Worm (Caenorhabditis elegans): Measurements from ENCODE around the gene T25B9.6.
A peak's percentile ranks its signal among the peaks of the same experiment; 100 is the strongest.

T25B9.6 gene

DNA sequence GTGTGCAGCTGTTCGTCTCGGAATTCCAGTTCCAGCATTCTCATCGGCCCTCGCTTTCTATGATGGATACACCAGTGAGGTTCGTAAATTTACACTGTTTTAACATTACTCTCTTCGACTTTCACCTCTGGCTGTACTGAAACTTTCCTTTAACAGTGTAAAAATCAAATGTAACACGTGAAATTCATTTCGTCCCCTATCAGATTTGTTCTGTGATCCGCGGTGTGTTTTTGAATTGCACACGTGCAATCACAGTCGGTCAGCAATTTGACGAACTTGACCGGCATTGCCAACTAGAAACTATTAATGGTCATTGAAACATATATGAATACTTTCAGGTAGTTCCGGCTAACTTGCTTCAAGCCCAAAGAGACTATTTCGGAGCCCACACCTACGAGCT, 19.1 kb downstream of the T25B9.6 start:
- TF ChIP-seq gei-17 (GFP tag; optimal IDR thresholded peaks at IDR 0.05), result no peak
- TF ChIP-seq F33H1.4 (GFP tag; IDR thresholded peaks at IDR 0.05), result no peak
- peak; percentile 10; the same call in 1 of the 2 replicates for TF ChIP-seq madf-6 (GFP tag; IDR thresholded peaks at IDR 0.05)
- peak; percentile 27 for TF ChIP-seq F57A8.1 (GFP tag; optimal IDR thresholded peaks at IDR 0.05)

DNA sequence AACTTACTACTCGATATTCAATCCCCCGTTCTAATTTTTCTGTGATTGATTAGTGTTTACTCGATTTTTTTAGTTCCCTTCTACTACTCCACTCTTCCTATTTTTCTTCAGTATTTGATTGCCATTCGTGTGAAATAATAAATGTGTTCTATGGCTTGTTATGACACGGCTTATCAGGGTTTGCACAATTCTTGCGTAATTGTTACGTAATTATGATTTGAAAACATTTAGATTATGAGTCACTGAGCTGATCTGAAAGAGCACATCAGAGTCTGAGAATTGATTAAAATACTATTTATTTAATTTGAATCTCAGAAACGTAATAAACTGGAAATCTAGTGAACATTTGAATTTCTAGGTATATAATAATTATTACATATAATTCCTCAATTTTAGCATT, 19.7 kb downstream of the T25B9.6 start:
- no peak for TF ChIP-seq F55B11.4 (tag; optimal IDR thresholded peaks at IDR 0.05; ENCODE audit: borderline replicate concordance, insufficient read depth)
- TF ChIP-seq ztf-28 (GFP tag; IDR thresholded peaks at IDR 0.05), result no peak
- no peak for TF ChIP-seq mel-28 (tag; optimal IDR thresholded peaks at IDR 0.05; ENCODE audit: borderline replicate concordance)
- TF ChIP-seq attf-5 (GFP tag; optimal IDR thresholded peaks at IDR 0.05), result no peak
- no peak for TF ChIP-seq K12H6.12 (tag; optimal IDR thresholded peaks at IDR 0.05)
- TF ChIP-seq madf-8 (GFP tag; conservative IDR thresholded peaks at IDR 0.05), result no peak

DNA sequence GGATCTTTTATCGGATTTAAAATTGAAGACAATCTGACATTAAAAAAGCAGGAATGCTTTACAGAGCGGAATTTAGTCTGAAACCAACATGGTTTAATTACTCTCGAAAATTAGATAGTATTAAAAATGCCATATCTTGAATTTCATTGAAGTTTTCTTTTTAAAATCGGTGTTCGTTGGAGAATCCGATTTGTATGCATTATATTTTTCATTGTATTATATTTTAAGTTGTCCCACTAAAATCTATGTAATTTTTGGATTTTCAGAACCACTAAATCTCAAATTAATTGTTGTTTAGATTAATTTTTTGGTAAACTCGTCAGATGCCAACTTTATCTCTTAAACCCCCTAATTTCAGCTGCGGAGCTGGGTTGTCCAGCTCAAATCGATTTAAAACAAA, 20.6 kb downstream of the T25B9.6 start:
- TF ChIP-seq dpff-1 (tag; optimal IDR thresholded peaks at IDR 0.05), result no peak
- TF ChIP-seq akir-1 (GFP tag; optimal IDR thresholded peaks at IDR 0.05), result no peak
- TF ChIP-seq ztf-26 (tag; optimal IDR thresholded peaks at IDR 0.05), result peak; percentile 11
- TF ChIP-seq tlf-1 (GFP tag; optimal IDR thresholded peaks at IDR 0.05), result no peak
- TF ChIP-seq ZK185.1 (tag; optimal IDR thresholded peaks at IDR 0.05; ENCODE audit: poor library complexity, severe bottlenecking), result peak; percentile 6
- TF ChIP-seq zim-3 (tag; optimal IDR thresholded peaks at IDR 0.05), result no peak
- peak; percentile 21; the same call in 1 of the 2 replicates for TF ChIP-seq nfyb-1 (GFP tag; IDR thresholded peaks at IDR 0.05)
- TF ChIP-seq nhr-27 (tag; optimal IDR thresholded peaks at IDR 0.05), result no peak
- no peak for TF ChIP-seq attf-5 (GFP tag; optimal IDR thresholded peaks at IDR 0.05)
- TF ChIP-seq mcd-1 (GFP tag; IDR thresholded peaks at IDR 0.05), result no peak

DNA sequence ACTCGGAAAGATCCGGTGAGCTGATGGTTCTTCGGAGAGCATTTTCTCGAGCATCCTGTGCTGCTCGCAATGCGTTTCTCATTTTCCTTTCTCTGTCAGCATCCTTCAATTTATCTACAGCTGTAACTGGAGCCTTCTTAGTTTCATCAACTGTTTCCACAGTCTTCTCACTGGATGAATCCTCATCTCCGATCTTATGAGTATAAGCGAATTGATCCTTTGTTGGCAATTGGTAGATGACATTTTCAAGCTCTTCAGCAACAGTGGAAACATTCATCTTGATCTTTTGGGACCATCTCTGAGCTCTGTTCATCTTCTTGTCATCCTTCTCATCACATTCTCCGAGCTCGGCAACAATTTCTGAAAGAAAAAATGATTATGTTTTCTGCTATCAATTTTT, 21.4 kb downstream of the T25B9.6 start:
- TF ChIP-seq F33H1.4 (GFP tag; IDR thresholded peaks at IDR 0.05), result no peak
- 0 out of 2 replicates have a peak, but pooled peaks have one; percentile 11 for TF ChIP-seq nfyb-1 (GFP tag; IDR thresholded peaks at IDR 0.05)

- TF ChIP-seq let-607 (tag; optimal IDR thresholded peaks at IDR 0.05) (no peak), rcor-1 (GFP tag; IDR thresholded peaks at IDR 0.05) (no peak), fkh-3 (tag; optimal IDR thresholded peaks at IDR 0.05) (no peak), D2030.7 (GFP tag; IDR thresholded peaks at IDR 0.05) (no peak), lag-1 (GFP tag; IDR thresholded peaks at IDR 0.05) (no peak), mxl-1 (tag; optimal IDR thresholded peaks at IDR 0.05) (no peak), pbrm-1 (GFP tag; IDR thresholded peaks at IDR 0.05) (no peak), tbp1 (GFP tag; optimal IDR thresholded peaks at IDR 0.05) (no peak), ztf-28 (GFP tag; IDR thresholded peaks at IDR 0.05) (no peak), F10E7.11 (tag; optimal IDR thresholded peaks at IDR 0.05) (no peak), sdz-38 (tag; optimal IDR thresholded peaks at IDR 0.05) (no peak), gei-17 (GFP tag; optimal IDR thresholded peaks at IDR 0.05) (no peak), lir-1 (GFP tag; conservative IDR thresholded peaks at IDR 0.05) (no peak), lsy-27 (tag; optimal IDR thresholded peaks at IDR 0.05; ENCODE audit: borderline replicate concordance, insufficient read depth) (no peak), B0261.1 (tag; optimal IDR thresholded peaks at IDR 0.05) (no peak), F33H1.4 (GFP tag; IDR thresholded peaks at IDR 0.05) (no peak), efl-1 (GFP tag; optimal IDR thresholded peaks at IDR 0.05) (no peak), tlf-1 (GFP tag; optimal IDR thresholded peaks at IDR 0.05) (no peak), C17E4.6 (GFP tag; IDR thresholded peaks at IDR 0.05) (no peak)
These were observed 22.6 kb downstream of the T25B9.6 start, which contains the start of gene swt-3 for ce11 chrIV:10780583-10780982. Gene swt-3, minus strand, starts transcription at chrIV:10780683.
